Worm (Caenorhabditis elegans) whole organism, mixed stage, embryonic: ENCODE measurements around the gene clec-123.

Experiments
- bed-3 ChIP-seq: fragments of 200-800 bp; sonication (Bioruptor generic); optimal IDR thresholded peaks from 3 replicates; lab custom pipeline; 2018; ENCODE audit warnings: mild to moderate bottlenecking, missing genetic modification characterization, moderate library complexity, missing compliant biosample characterization
- lin-13 ChIP-seq: fragments of 150-350 bp; optimal IDR thresholded peaks from 2 replicates; lab custom pipeline; 2014; ENCODE audit warnings: missing biosample characterization, missing genetic modification characterization
- lsy-2 ChIP-seq: fragments of 150-350 bp; optimal IDR thresholded peaks from 2 replicates; lab custom pipeline; 2014; ENCODE audit warnings: missing biosample characterization, missing genetic modification characterization
- mab-5 ChIP-seq: fragments of 150-350 bp; optimal IDR thresholded peaks from 2 replicates; lab custom pipeline; 2014; ENCODE audit warnings: missing biosample characterization, missing genetic modification characterization
- mep-1 ChIP-seq: fragments of 150-350 bp; optimal IDR thresholded peaks from 2 replicates; lab custom pipeline; 2017; ENCODE audit warnings: missing biosample characterization, missing genetic modification reagents, missing genetic modification characterization, inconsistent platforms
- nhr-12 ChIP-seq: fragments of 150-350 bp; optimal IDR thresholded peaks from 2 replicates; lab custom pipeline; 2014; ENCODE audit warnings: missing biosample characterization, missing genetic modification characterization
- nhr-237 ChIP-seq: fragments of 150-350 bp; optimal IDR thresholded peaks from 2 replicates; lab custom pipeline; 2014; ENCODE audit warnings: missing biosample characterization, missing genetic modification characterization
- nhr-76 ChIP-seq: sonication (generic microtip); optimal IDR thresholded peaks from 2 replicates; lab custom pipeline; 2017; ENCODE audit warnings: missing biosample characterization, missing genetic modification characterization
- snpc-4 ChIP-seq: fragments of 150-350 bp; optimal IDR thresholded peaks from 2 replicates; lab custom pipeline; 2014; ENCODE audit warnings: missing biosample characterization, missing genetic modification characterization
- sptf-1 ChIP-seq: sonication (generic microtip); optimal IDR thresholded peaks from 2 replicates; lab custom pipeline; 2017; ENCODE audit warnings: mild to moderate bottlenecking, missing genetic modification characterization, moderate library complexity, missing compliant biosample characterization
- unc-39 ChIP-seq: fragments of 150-350 bp; optimal IDR thresholded peaks from 2 replicates; lab custom pipeline; 2014; ENCODE audit warnings: missing biosample characterization, missing genetic modification characterization
- zip-8 ChIP-seq: fragments of 150-350 bp; optimal IDR thresholded peaks from 2 replicates; lab custom pipeline; 2014; ENCODE audit warnings: missing biosample characterization, missing genetic modification characterization

DNA sequence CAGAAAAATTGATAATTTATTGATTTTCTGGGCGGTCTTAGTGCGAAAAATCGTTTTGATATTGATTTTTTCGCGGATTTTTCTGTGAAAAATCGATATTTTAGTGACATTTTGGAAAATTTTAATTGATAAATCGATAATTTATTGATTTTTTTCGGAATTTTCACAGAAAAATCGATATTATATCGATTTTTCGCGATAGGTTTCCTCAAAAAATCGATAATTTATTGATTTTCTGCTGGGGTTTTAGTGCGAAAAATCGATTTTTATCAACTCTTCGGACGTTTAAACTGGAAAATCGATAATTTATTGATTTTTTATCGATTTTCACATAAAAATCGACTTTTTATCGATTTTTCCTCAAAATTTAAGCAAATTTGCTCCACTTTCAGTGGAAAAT lies 46.6 kb upstream of the clec-123 start:
- no peak for TF ChIP-seq sptf-1
- TF ChIP-seq nhr-76 (tag; lab: Kevin White, UChicago) = no peak
- no peak for TF ChIP-seq mep-1 (tag; lab: Kevin White, UChicago)
- TF ChIP-seq nhr-12 (tag; lab: Kevin White, UChicago) = no peak
- no peak for TF ChIP-seq nhr-237 (tag; lab: Kevin White, UChicago)
- TF ChIP-seq snpc-4 (tag; lab: Kevin White, UChicago) = no peak
- TF ChIP-seq unc-39 (tag; lab: Kevin White, UChicago) = no peak
- no peak for TF ChIP-seq zip-8
- no peak for TF ChIP-seq bed-3 (GFP tag; lab: Kevin White, UChicago)
- TF ChIP-seq mab-5 = no peak
- no peak for TF ChIP-seq lin-13 (tag; lab: Kevin White, UChicago)
- no peak for TF ChIP-seq lsy-2 (tag; lab: Kevin White, UChicago)
